Fruit fly (Drosophila melanogaster) whole organism, embryonic: ENCODE results near the gene CG8952.

Experiments used
- B-H2 ChIP-seq: fragments of 200-800 bp; sonication (Bioruptor generic); optimal IDR thresholded peaks from 2 replicates; lab custom pipeline; 2018; ENCODE audit warnings: missing biosample characterization, mild to moderate bottlenecking, missing genetic modification characterization
- CG18619 ChIP-seq: fragments of 200-800 bp; sonication (Bioruptor generic); optimal IDR thresholded peaks from 3 replicates; lab custom pipeline; 2017; ENCODE audit warnings: missing biosample characterization, mild to moderate bottlenecking, missing genetic modification characterization
- CG2889 ChIP-seq: fragments of 200-800 bp; sonication (Bioruptor generic); IDR thresholded peaks from 3 replicates; pipeline ENCODE4 v1.3.6; 2022; ENCODE audit warnings: missing biosample characterization, missing genetic modification characterization
- Sry-δ ChIP-seq: fragments of 200-800 bp; sonication (Bioruptor generic); optimal IDR thresholded peaks from 2 replicates; lab custom pipeline; 2016; ENCODE audit warnings: missing biosample characterization, missing genetic modification characterization
- corto ChIP-seq: fragments of 200-800 bp; sonication (Bioruptor generic); optimal IDR thresholded peaks from 2 replicates; lab custom pipeline; 2016; ENCODE audit warnings: missing biosample characterization, mild to moderate bottlenecking, missing genetic modification characterization, moderate library complexity

- TF ChIP-seq corto (GFP tag; lab: Kevin White, UChicago) = no peak
- no peak for TF ChIP-seq Sry-δ (GFP tag; lab: Kevin White, UChicago)
- TF ChIP-seq CG2889 (GFP tag; lab: Robert Waterston, UW) = no peak
- no peak for TF ChIP-seq CG18619 (GFP tag; lab: Kevin White, UChicago)
- TF ChIP-seq B-H2 (GFP tag; lab: Kevin White, UChicago) = no peak
These were observed 6.4 kb upstream of the CG8952 start, which contains the start of gene CG43672 for dm6 chrX:15772663-15773062.
